Worm (Caenorhabditis elegans): ENCODE data around the gene nlp-59.

nlp-59 gene

DNA sequence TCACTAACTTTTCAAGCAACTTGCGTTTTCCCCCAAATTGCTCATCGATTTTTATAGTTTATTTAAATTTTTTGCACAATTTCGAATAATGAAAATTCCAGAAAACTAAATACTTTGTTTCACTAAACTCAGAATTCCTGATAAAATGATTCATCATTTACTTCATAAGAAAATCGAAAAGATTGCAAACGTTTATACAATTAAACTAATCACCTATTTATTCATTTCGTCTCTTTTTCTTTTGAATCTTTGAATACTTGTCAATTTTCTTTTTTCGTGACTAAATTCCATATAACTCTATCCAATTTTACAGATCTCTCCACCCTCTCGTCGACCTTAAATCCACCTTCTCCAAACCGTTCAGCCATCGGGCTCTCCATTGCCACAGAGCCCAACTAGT is 34.6 kb upstream of the nlp-59 start, which contains the start of gene C30G7.2:
Gene C30G7.2, plus strand, starts transcription at position 301 of the 400 bp plus-strand sequence.
- no peak for TF ChIP-seq F13H6.1 (tag; optimal IDR thresholded peaks at IDR 0.05)
- no peak for TF ChIP-seq lsy-2 (tag; optimal IDR thresholded peaks at IDR 0.05)
- TF ChIP-seq nhr-21 (tag; optimal IDR thresholded peaks at IDR 0.05): no peak

DNA sequence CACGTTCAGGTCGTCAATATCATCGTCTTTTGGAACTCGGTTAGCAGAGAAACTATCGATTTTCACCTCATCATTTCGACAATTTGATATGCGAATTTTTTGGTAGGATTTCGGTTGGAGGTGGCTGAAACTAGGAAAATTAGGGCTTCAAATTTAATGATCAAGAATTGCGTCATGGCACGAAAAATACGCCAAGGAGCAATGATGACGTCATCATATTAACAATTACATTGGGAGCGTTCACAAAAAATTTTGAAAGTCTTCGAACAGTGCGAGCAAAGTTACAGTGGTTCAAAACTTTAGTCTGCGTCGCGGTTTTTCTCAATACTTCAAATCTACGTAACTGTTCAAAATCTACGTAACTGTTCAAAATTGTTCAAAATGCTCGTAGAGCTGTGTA is 28.3 kb upstream of the nlp-59 start:
- no peak for TF ChIP-seq sma-3 (GFP tag; optimal IDR thresholded peaks at IDR 0.05)
- no peak for TF ChIP-seq unc-55 (GFP tag; optimal IDR thresholded peaks at IDR 0.05)
- TF ChIP-seq snpc-4 (tag; optimal IDR thresholded peaks at IDR 0.05): no peak

- TF ChIP-seq fos-1 (tag; optimal IDR thresholded peaks at IDR 0.05) (no peak), sem-4 (tag; optimal IDR thresholded peaks at IDR 0.05) (no peak), alr-1 (tag; optimal IDR thresholded peaks at IDR 0.05) (no peak), mdl-1 (tag; optimal IDR thresholded peaks at IDR 0.05) (no peak), blmp-1 (tag; optimal IDR thresholded peaks at IDR 0.05; ENCODE audit: insufficient read depth) (no peak), nhr-12 (tag; optimal IDR thresholded peaks at IDR 0.05) (no peak), lin-13 (GFP tag; optimal IDR thresholded peaks at IDR 0.05) (no peak), C34F6.9 (tag; optimal IDR thresholded peaks at IDR 0.05) (no peak), nhr-25 (tag; optimal IDR thresholded peaks at IDR 0.05) (no peak), unc-62 (GFP tag; optimal IDR thresholded peaks at IDR 0.05) (no peak), sma-3 (GFP tag; optimal IDR thresholded peaks at IDR 0.05) (no peak), F13H6.1 (tag; optimal IDR thresholded peaks at IDR 0.05) (no peak), unc-55 (GFP tag; optimal IDR thresholded peaks at IDR 0.05) (no peak), unc-39 (tag; optimal IDR thresholded peaks at IDR 0.05) (no peak), ztf-4 (tag; optimal IDR thresholded peaks at IDR 0.05) (no peak), lsy-2 (tag; optimal IDR thresholded peaks at IDR 0.05) (no peak), nhr-23 (tag; optimal IDR thresholded peaks at IDR 0.05) (no peak), snpc-4 (tag; optimal IDR thresholded peaks at IDR 0.05) (no peak), nhr-21 (tag; optimal IDR thresholded peaks at IDR 0.05) (no peak), gmeb-1 (tag; optimal IDR thresholded peaks at IDR 0.05) (no peak)
Measured at ce11 chrV:14943774-14944173, 27.5 kb upstream of the nlp-59 start.

- no peak for TF ChIP-seq peb-1 (tag; optimal IDR thresholded peaks at IDR 0.05)
- no peak for TF ChIP-seq alr-1 (tag; optimal IDR thresholded peaks at IDR 0.05)
- TF ChIP-seq crh-2 (tag; optimal IDR thresholded peaks at IDR 0.05): no peak
- no peak for TF ChIP-seq zag-1 (tag; optimal IDR thresholded peaks at IDR 0.05)
- TF ChIP-seq lin-13 (GFP tag; optimal IDR thresholded peaks at IDR 0.05): no peak
- no peak for TF ChIP-seq Y55F3AM.14 (GFP tag; optimal IDR thresholded peaks at IDR 0.05)
- TF ChIP-seq R02D3.7 (tag; optimal IDR thresholded peaks at IDR 0.05): no peak
- no peak for TF ChIP-seq gmeb-1 (tag; optimal IDR thresholded peaks at IDR 0.05)
- TF ChIP-seq C34F6.9 (tag; optimal IDR thresholded peaks at IDR 0.05): no peak
- TF ChIP-seq egl-27 (tag; optimal IDR thresholded peaks at IDR 0.05): no peak
- TF ChIP-seq unc-62 (GFP tag; optimal IDR thresholded peaks at IDR 0.05): no peak
- TF ChIP-seq nhr-21 (tag; optimal IDR thresholded peaks at IDR 0.05): no peak
- TF ChIP-seq elt-3 (tag; optimal IDR thresholded peaks at IDR 0.05): no peak
- no peak for TF ChIP-seq mab-5 (tag; optimal IDR thresholded peaks at IDR 0.05)
- TF ChIP-seq fos-1 (tag; optimal IDR thresholded peaks at IDR 0.05): no peak
- no peak for TF ChIP-seq dmd-4 (tag; optimal IDR thresholded peaks at IDR 0.05)
- TF ChIP-seq sem-4 (tag; optimal IDR thresholded peaks at IDR 0.05): no peak
- TF ChIP-seq F13H6.1 (tag; optimal IDR thresholded peaks at IDR 0.05): no peak
Measured at ce11 chrV:14945124-14945523, 26.1 kb upstream of the nlp-59 start.

DNA sequence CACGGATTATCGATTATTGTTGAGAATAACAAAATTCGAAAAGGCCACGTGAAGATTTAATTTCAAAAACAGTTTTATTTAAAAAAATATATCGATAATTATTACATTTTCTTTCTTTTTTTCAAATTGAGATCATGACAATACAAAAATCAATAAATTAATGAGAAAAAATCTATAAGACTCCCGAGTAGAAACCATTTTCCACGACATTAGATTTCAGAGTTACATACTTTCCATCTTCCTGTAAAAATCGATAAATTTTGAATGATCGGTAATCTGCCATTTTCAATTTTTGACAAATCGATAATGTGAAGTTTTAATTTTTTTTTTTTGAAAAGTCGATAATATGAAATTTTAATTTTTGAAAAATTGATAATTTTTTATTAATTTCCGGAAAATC is 25.5 kb upstream of the nlp-59 start, which contains the start of gene C30G7.3:
Gene C30G7.3, minus strand, starts transcription at position 8 of the 400 bp plus-strand sequence.
- TF ChIP-seq zag-1 (tag; optimal IDR thresholded peaks at IDR 0.05): no peak

ce11 chrV:14947022-14947421 is 24.2 kb upstream of the nlp-59 start, which contains the start of gene C30G7.4:
Gene C30G7.4, minus strand, starts transcription at chrV:14947122.
- TF ChIP-seq alr-1 (tag; optimal IDR thresholded peaks at IDR 0.05): no peak
- TF ChIP-seq fos-1 (tag; optimal IDR thresholded peaks at IDR 0.05): no peak
- TF ChIP-seq sma-9 (GFP tag; optimal IDR thresholded peaks at IDR 0.05): no peak
- TF ChIP-seq sma-9 (tag; optimal IDR thresholded peaks at IDR 0.05): no peak
